Worm (Caenorhabditis elegans): Measurements from ENCODE around the gene sox-4.

- TF ChIP-seq klf-2 (GFP tag; conservative IDR thresholded peaks at IDR 0.05) (no peak), ztf-23 (GFP tag; IDR thresholded peaks at IDR 0.05) (no peak), flt-1 (GFP tag; IDR thresholded peaks at IDR 0.05) (no peak), med-1 (GFP tag; optimal IDR thresholded peaks at IDR 0.05; ENCODE audit: insufficient read depth) (no peak), tab-1 (GFP tag; IDR thresholded peaks at IDR 0.05) (no peak), ref-1 (GFP tag; conservative IDR thresholded peaks at IDR 0.05) (no peak), cog-1 (tag; optimal IDR thresholded peaks at IDR 0.05) (no peak), T22C8.4 (GFP tag; IDR thresholded peaks at IDR 0.05) (no peak)
These were observed 39.9 kb upstream of the sox-4 start for ce11 chrX:3548716-3549115.

Data from whole organism, midembryonic.